Worm (Caenorhabditis elegans) whole organism, L1 larva: ENCODE data around the gene C36C5.4.

ENCODE experiments used
- C16A3.4 ChIP-seq: fragments of 150-350 bp; optimal IDR thresholded peaks from 2 replicates; lab custom pipeline; 2014; ENCODE audit warnings: missing biosample characterization, missing genetic modification characterization
- C34B4.2 ChIP-seq: sonication (generic microtip); optimal IDR thresholded peaks from 2 replicates; lab custom pipeline; 2017; ENCODE audit warnings: mild to moderate bottlenecking, missing genetic modification characterization, missing compliant biosample characterization
- F16B12.6 ChIP-seq: fragments of 150-350 bp; optimal IDR thresholded peaks from 2 replicates; lab custom pipeline; 2014; ENCODE audit warnings: missing biosample characterization, missing genetic modification characterization
- Y116A8C.19 ChIP-seq: sonication (generic microtip); optimal IDR thresholded peaks from 2 replicates; lab custom pipeline; 2016; ENCODE audit warnings: missing compliant biosample characterization, missing genetic modification characterization, borderline replicate concordance
- aha-1 ChIP-seq: fragments of 150-350 bp; optimal IDR thresholded peaks from 2 replicates; lab custom pipeline; 2014; ENCODE audit warnings: missing biosample characterization, missing genetic modification characterization
- aly-2 ChIP-seq: fragments of 150-350 bp; optimal IDR thresholded peaks from 2 replicates; lab custom pipeline; 2014; ENCODE audit warnings: missing biosample characterization, missing genetic modification characterization
- ama-1 ChIP-seq: fragments of 150-350 bp; optimal IDR thresholded peaks from 2 replicates; lab custom pipeline; 2014
- blmp-1 ChIP-seq: fragments of 150-350 bp; optimal IDR thresholded peaks from 2 replicates; lab custom pipeline; 2014; ENCODE audit warnings: missing biosample characterization, missing genetic modification characterization
- ceh-8 ChIP-seq: fragments of 200-800 bp; sonication (Bioruptor generic); optimal IDR thresholded peaks from 2 replicates; lab custom pipeline; 2018; ENCODE audit warnings: mild to moderate bottlenecking, missing genetic modification characterization, moderate library complexity, missing compliant biosample characterization
- ces-1 ChIP-seq: fragments of 150-350 bp; optimal IDR thresholded peaks from 2 replicates; lab custom pipeline; 2014; ENCODE audit warnings: missing biosample characterization, missing genetic modification reagents, missing genetic modification characterization
- efl-3 ChIP-seq: fragments of 200-800 bp; sonication (Bioruptor generic); optimal IDR thresholded peaks from 2 replicates; lab custom pipeline; 2018; ENCODE audit warnings: mild to moderate bottlenecking, missing genetic modification characterization, missing compliant biosample characterization
- egl-27 ChIP-seq, 2 experiments: fragments of 150-350 bp in 1 of 2; sonication (generic microtip); optimal IDR thresholded peaks; 3 replicates each; lab custom pipeline; 2017 to 2018; ENCODE audit warnings: missing biosample characterization in 2 of 2, missing genetic modification characterization in 2 of 2, missing genetic modification reagents in 2 of 2
- elt-2 ChIP-seq: sonication (generic microtip); optimal IDR thresholded peaks from 2 replicates; lab custom pipeline; 2016; ENCODE audit warnings: missing genetic modification characterization, mild to moderate bottlenecking, inconsistent platforms, missing compliant biosample characterization, missing genetic modification reagents
- fkh-10 ChIP-seq: sonication (generic microtip); optimal IDR thresholded peaks from 2 replicates; lab custom pipeline; 2017; ENCODE audit warnings: missing biosample characterization, missing genetic modification reagents, missing genetic modification characterization
- fkh-4 ChIP-seq: sonication (generic microtip); optimal IDR thresholded peaks from 2 replicates; lab custom pipeline; 2016; ENCODE audit warnings: missing compliant biosample characterization, missing genetic modification characterization, borderline replicate concordance
- hlh-4 ChIP-seq: sonication (generic microtip); optimal IDR thresholded peaks from 2 replicates; lab custom pipeline; 2016; ENCODE audit warnings: mild to moderate bottlenecking, missing genetic modification characterization, missing compliant biosample characterization
- lin-39 ChIP-seq: fragments of 150-350 bp; optimal IDR thresholded peaks from 2 replicates; lab custom pipeline; 2014; ENCODE audit warnings: missing biosample characterization, missing genetic modification reagents, missing genetic modification characterization
- lir-3 ChIP-seq: sonication (generic microtip); optimal IDR thresholded peaks from 2 replicates; lab custom pipeline; 2016; ENCODE audit warnings: mild to moderate bottlenecking, missing genetic modification characterization, moderate library complexity, missing compliant biosample characterization; ENCODE audit not compliant: poor library complexity
- lsy-2 ChIP-seq, 2 experiments: fragments of 150-350 bp; optimal IDR thresholded peaks; 2 replicates each; lab custom pipeline; 2014; ENCODE audit warnings: missing biosample characterization in 2 of 2, missing genetic modification characterization in 2 of 2
- mab-9 ChIP-seq: fragments of 200-800 bp; sonication (Bioruptor generic); IDR thresholded peaks from 2 replicates; pipeline ENCODE4 v1.3.6; 2022; ENCODE audit warnings: missing genetic modification reagents, missing genetic modification characterization, missing compliant biosample characterization
- mdl-1 ChIP-seq, 2 experiments: fragments of 150-350 bp; optimal IDR thresholded peaks; 2 replicates each; lab custom pipeline; 2014 to 2017; ENCODE audit warnings: missing biosample characterization in 2 of 2, missing genetic modification characterization in 2 of 2, inconsistent platforms in 1 of 2
- mef-2 ChIP-seq: fragments of 150-350 bp; optimal IDR thresholded peaks from 2 replicates; lab custom pipeline; 2014; ENCODE audit warnings: missing biosample characterization, missing genetic modification characterization
- nhr-12 ChIP-seq: sonication (generic microtip); optimal IDR thresholded peaks from 2 replicates; lab custom pipeline; 2017; ENCODE audit warnings: missing biosample characterization, missing genetic modification characterization
- nhr-19 ChIP-seq: fragments of 200-800 bp; sonication (Bioruptor generic); conservative IDR thresholded peaks from 2 replicates; pipeline ENCODE4 v1.3.6; 2022; ENCODE audit warnings: missing genetic modification characterization, missing compliant biosample characterization
- nhr-20 ChIP-seq: sonication (generic microtip); optimal IDR thresholded peaks from 2 replicates; lab custom pipeline; 2016; ENCODE audit warnings: mild to moderate bottlenecking, missing genetic modification characterization, missing compliant biosample characterization
- nhr-28 ChIP-seq: fragments of 150-350 bp; optimal IDR thresholded peaks from 2 replicates; lab custom pipeline; 2014; ENCODE audit warnings: missing biosample characterization, missing genetic modification characterization
- nhr-84 ChIP-seq: sonication (generic microtip); optimal IDR thresholded peaks from 2 replicates; lab custom pipeline; 2017; ENCODE audit warnings: missing biosample characterization, missing genetic modification characterization
- pag-3 ChIP-seq: sonication (generic microtip); optimal IDR thresholded peaks from 2 replicates; lab custom pipeline; 2017; ENCODE audit warnings: missing genetic modification characterization, mild to moderate bottlenecking, missing compliant biosample characterization, antibody characterized with exemption, borderline replicate concordance; ENCODE audit not compliant: insufficient read depth
- pax-3 ChIP-seq: fragments of 200-800 bp; sonication (Bioruptor generic); optimal IDR thresholded peaks from 2 replicates; lab custom pipeline; 2018; ENCODE audit warnings: mild to moderate bottlenecking, missing genetic modification characterization, moderate library complexity, missing compliant biosample characterization
- snpc-4 ChIP-seq: fragments of 150-350 bp; optimal IDR thresholded peaks from 2 replicates; lab custom pipeline; 2014; ENCODE audit warnings: missing biosample characterization, missing genetic modification characterization
- tlp-1 ChIP-seq: fragments of 150-350 bp; optimal IDR thresholded peaks from 2 replicates; lab custom pipeline; 2014; ENCODE audit warnings: missing biosample characterization, missing genetic modification characterization
- unc-30 ChIP-seq: sonication (generic microtip); optimal IDR thresholded peaks from 2 replicates; lab custom pipeline; 2017; ENCODE audit warnings: missing biosample characterization, missing genetic modification characterization
- unc-86 ChIP-seq: sonication (generic microtip); optimal IDR thresholded peaks from 2 replicates; lab custom pipeline; 2016; ENCODE audit warnings: missing genetic modification characterization, missing compliant biosample characterization
- unc-98 ChIP-seq: fragments of 200-800 bp; sonication (Bioruptor generic); IDR thresholded peaks from 2 replicates; pipeline ENCODE4 v1.3.6; 2022; ENCODE audit warnings: missing genetic modification characterization, missing compliant biosample characterization
- zag-1 ChIP-seq: fragments of 150-350 bp; optimal IDR thresholded peaks from 2 replicates; lab custom pipeline; 2014; ENCODE audit warnings: missing biosample characterization, missing genetic modification characterization
- ztf-11 ChIP-seq, 2 experiments: sonication (generic microtip); optimal IDR thresholded peaks; 2 replicates each; lab custom pipeline; 2016 to 2017; ENCODE audit warnings: missing genetic modification characterization in 2 of 2, missing biosample characterization in 1 of 2, missing compliant biosample characterization in 1 of 2

Gene C36C5.4

DNA sequence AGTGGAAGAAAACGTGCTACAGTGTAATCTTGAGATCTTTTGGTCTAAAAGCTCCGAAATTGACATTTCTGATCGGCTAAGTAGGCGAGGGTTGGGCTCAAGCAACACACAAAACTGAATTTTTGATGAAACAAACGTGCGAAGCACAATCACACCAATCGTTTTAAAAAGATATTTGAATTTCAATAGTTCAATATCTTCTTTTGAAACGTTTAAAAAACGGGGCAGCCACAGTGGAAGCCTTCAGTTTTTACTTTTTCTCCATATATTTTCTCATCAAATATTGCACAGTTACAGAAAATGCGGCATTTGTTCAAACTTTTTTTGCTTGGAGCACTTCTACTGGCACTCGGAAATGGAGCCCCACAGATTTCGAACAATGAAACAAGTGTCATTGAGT, at the start of gene C36C5.4:
Gene C36C5.4 (plus strand): TSS at position 301 of the 400 bp plus-strand sequence.
- TF ChIP-seq pax-3: no peak
- TF ChIP-seq nhr-84 (tag; lab: Kevin White, UChicago): no peak
- no peak for TF ChIP-seq aha-1 (tag; lab: Kevin White, UChicago)
- no peak for TF ChIP-seq mab-9 (GFP tag; lab: Robert Waterston, UW)
- TF ChIP-seq pag-3 (tag; lab: Kevin White, UChicago): no peak
- no peak for TF ChIP-seq aly-2 (tag; lab: Kevin White, UChicago)
- no peak for TF ChIP-seq F16B12.6
- no peak for TF ChIP-seq lir-3 (tag; lab: Kevin White, UChicago)
- no peak for TF ChIP-seq lin-39
- no peak for TF ChIP-seq nhr-19
- TF ChIP-seq zag-1 (tag; lab: Kevin White, UChicago): no peak
- TF ChIP-seq tlp-1: no peak
- TF ChIP-seq ces-1 (GFP tag; lab: Kevin White, UChicago): no peak

DNA sequence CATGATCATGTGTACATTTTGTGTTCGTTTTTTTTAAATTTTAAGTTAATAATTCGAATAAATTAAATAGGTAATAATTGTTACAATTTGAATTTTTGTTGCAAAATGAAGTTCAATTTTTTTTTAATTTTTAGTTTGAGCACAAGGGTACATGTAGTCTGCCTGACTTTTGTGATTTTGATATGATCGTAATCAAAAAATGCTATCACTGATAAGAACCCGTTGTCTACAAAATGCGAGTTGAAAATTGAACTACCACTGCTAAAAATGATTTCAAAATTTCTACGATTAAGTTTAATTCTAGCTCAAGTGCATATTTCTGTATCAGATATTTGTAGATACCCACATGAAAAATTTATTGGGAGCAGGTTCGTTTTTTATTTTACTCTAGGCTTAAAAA, 48.2 kb upstream of the C36C5.4 start, which contains the start of gene clec-210:
Gene clec-210 (plus strand): TSS at position 211 of the 400 bp plus-strand sequence.
- TF ChIP-seq efl-3 (GFP tag; lab: Kevin White, UChicago) (no peak), mef-2 (tag; lab: Kevin White, UChicago) (no peak), unc-98 (GFP tag; lab: Robert Waterston, UW) (no peak), snpc-4 (tag; lab: Kevin White, UChicago) (no peak), ztf-11 (tag; optimal IDR thresholded peaks at IDR 0.05; lab: Kevin White, UChicago) (no peak), nhr-20 (no peak), zag-1 (tag; lab: Kevin White, UChicago) (no peak), C34B4.2 (tag; lab: Kevin White, UChicago) (no peak), aha-1 (tag; lab: Kevin White, UChicago) (no peak), lsy-2 (tag; optimal IDR thresholded peaks at IDR 0.05; lab: Kevin White, UChicago) (no peak), ama-1 (no peak), fkh-10 (GFP tag; lab: Kevin White, UChicago) (no peak)
- TF ChIP-seq, all 84 proteins: peak for 0

DNA sequence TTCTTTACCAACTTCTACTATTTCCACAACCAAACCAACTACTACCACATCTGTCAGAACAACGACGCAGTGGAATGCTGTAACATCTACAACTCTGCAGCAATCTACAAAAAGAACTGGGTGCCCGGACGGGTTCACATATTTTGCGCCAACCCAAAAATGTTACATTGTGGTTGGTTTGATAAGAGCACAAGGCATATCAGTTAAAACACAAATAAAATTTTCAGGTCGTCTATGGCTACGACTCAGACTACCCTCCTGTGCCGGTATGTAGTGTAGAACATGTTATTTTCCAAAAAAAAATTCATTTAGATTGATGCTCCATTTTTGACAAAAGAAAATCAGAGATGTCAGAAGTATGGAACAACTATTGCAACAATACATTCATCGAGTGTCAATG, 47.2 kb upstream of the C36C5.4 start:
- peak; percentile 46 for TF ChIP-seq elt-2 (tag; lab: Kevin White, UChicago)
- no peak for TF ChIP-seq hlh-4 (tag; lab: Kevin White, UChicago)
- TF ChIP-seq, all 84 proteins: peak for 1

DNA sequence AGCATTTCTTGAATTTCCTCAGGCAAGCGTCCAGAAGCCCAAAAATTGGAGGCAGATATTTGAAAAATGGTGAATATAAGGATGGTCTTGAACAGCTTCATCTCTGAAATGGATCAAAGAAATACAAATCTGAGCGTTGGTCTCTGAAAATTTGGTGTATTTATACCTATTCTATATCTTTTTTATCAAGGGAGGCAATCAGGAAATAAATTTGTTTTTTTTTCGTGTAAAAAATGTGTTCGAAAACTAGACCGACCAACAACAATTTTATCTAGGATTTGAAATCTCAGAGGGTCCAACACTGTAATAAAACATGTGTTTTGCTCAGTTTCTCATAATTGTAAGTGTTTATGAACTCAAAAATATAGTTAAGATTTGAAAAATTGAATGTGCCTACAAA, 44.6 kb upstream of the C36C5.4 start, which contains the start of gene srt-56:
Gene srt-56 (minus strand): TSS at position 101 of the 400 bp plus-strand sequence.
- TF ChIP-seq Y116A8C.19 (tag; lab: Kevin White, UChicago) (no peak), fkh-4 (tag; lab: Kevin White, UChicago) (no peak), unc-30 (tag; lab: Kevin White, UChicago) (no peak), C16A3.4 (tag; lab: Kevin White, UChicago) (no peak), F16B12.6 (no peak), blmp-1 (no peak), unc-86 (no peak), nhr-28 (tag; lab: Kevin White, UChicago) (no peak), lir-3 (tag; lab: Kevin White, UChicago) (no peak), egl-27 (tag; optimal IDR thresholded peaks at IDR 0.05; lab: Kevin White, UChicago) (no peak), tlp-1 (no peak), mef-2 (tag; lab: Kevin White, UChicago) (no peak), nhr-12 (tag; lab: Kevin White, UChicago) (no peak), ceh-8 (GFP tag; lab: Kevin White, UChicago) (no peak), mdl-1 (tag; optimal IDR thresholded peaks at IDR 0.05; lab: Kevin White, UChicago) (no peak)
